Fruit fly (Drosophila melanogaster): ENCODE results near the gene thoc7.

Gene thoc7

dm6 chr3L:166789-167132, 45.7 kb downstream of the thoc7 start:
- no peak for TF ChIP-seq CG9948 (tag; optimal IDR thresholded peaks at IDR 0.05)
- no peak for TF ChIP-seq Snoo (tag; optimal IDR thresholded peaks at IDR 0.05)

- TF ChIP-seq CG8159 (tag; optimal IDR thresholded peaks at IDR 0.05) (peak; percentile 55), CG15710 (tag; optimal IDR thresholded peaks at IDR 0.05) (peak; percentile 15), rn (GFP tag; IDR thresholded peaks at IDR 0.05) (no peak), fd96Ca (GFP tag; IDR thresholded peaks at IDR 0.05) (peak; percentile 57; the same call in 1 of the 3 replicates), CG34367 (tag; optimal IDR thresholded peaks at IDR 0.05) (no peak), Ets98B (GFP tag; IDR thresholded peaks at IDR 0.05) (peak; percentile 59), CG12605 (GFP tag; IDR thresholded peaks at IDR 0.05) (peak; percentile 46; the same call in 1 of the 2 replicates), CG10348 (GFP tag; IDR thresholded peaks at IDR 0.05) (no peak), CG13204 (GFP tag; optimal IDR thresholded peaks at IDR 0.05) (peak; percentile 62), Snoo (tag; optimal IDR thresholded peaks at IDR 0.05) (peak; percentile 0), EcR (GFP tag; optimal IDR thresholded peaks at IDR 0.05) (peak; percentile 50), Pif1A (GFP tag; optimal IDR thresholded peaks at IDR 0.05) (peak; percentile 68), CG8301 (tag; optimal IDR thresholded peaks at IDR 0.05) (peak; percentile 49), CG17806 (tag; optimal IDR thresholded peaks at IDR 0.05) (peak; percentile 27), CG32121 (GFP tag; IDR thresholded peaks at IDR 0.05) (no peak), CG4496 (GFP tag; IDR thresholded peaks at IDR 0.05) (0 out of 3 replicates have a peak, but pooled peaks have one; percentile 63), CG9948 (tag; optimal IDR thresholded peaks at IDR 0.05) (peak; percentile 48)
Observed at dm6 chr3L:165981-166788, 46.3 kb downstream of the thoc7 start.

- TF ChIP-seq Pif1B (GFP tag; optimal IDR thresholded peaks at IDR 0.05) (no peak), CG15710 (tag; optimal IDR thresholded peaks at IDR 0.05) (no peak), CG10348 (GFP tag; IDR thresholded peaks at IDR 0.05) (no peak), CG32121 (GFP tag; IDR thresholded peaks at IDR 0.05) (no peak), fd96Ca (GFP tag; IDR thresholded peaks at IDR 0.05) (no peak), CG8301 (tag; optimal IDR thresholded peaks at IDR 0.05) (no peak), Snoo (tag; optimal IDR thresholded peaks at IDR 0.05) (no peak), CG8159 (tag; optimal IDR thresholded peaks at IDR 0.05) (no peak), Pif1A (GFP tag; optimal IDR thresholded peaks at IDR 0.05) (no peak), CG17806 (tag; optimal IDR thresholded peaks at IDR 0.05) (no peak), EcR (GFP tag; optimal IDR thresholded peaks at IDR 0.05) (no peak), CG34367 (tag; optimal IDR thresholded peaks at IDR 0.05) (no peak), D1 (tag; optimal IDR thresholded peaks at IDR 0.05) (no peak), CG12605 (GFP tag; IDR thresholded peaks at IDR 0.05) (no peak), Ets98B (GFP tag; IDR thresholded peaks at IDR 0.05) (no peak), gl (tag; optimal IDR thresholded peaks at IDR 0.05) (no peak), CG4496 (GFP tag; IDR thresholded peaks at IDR 0.05) (no peak), CG14655 (GFP tag; optimal IDR thresholded peaks at IDR 0.05) (no peak), CG9948 (tag; optimal IDR thresholded peaks at IDR 0.05) (no peak), CG13204 (GFP tag; optimal IDR thresholded peaks at IDR 0.05) (no peak)
Observed at dm6 chr3L:161833-162587, 50.5 kb downstream of the thoc7 start.
